Worm (Caenorhabditis elegans): ENCODE results near the gene srh-42.

- no peak for TF ChIP-seq pes-1 (GFP tag; IDR thresholded peaks at IDR 0.05)
- TF ChIP-seq B0310.2 (tag; optimal IDR thresholded peaks at IDR 0.05), result no peak
- TF ChIP-seq ama-1 (optimal IDR thresholded peaks at IDR 0.05), result no peak
- no peak for TF ChIP-seq ceh-13 (GFP tag; optimal IDR thresholded peaks at IDR 0.05)
- TF ChIP-seq F13C5.2 (tag; optimal IDR thresholded peaks at IDR 0.05), result no peak
- TF ChIP-seq flt-1 (GFP tag; IDR thresholded peaks at IDR 0.05), result no peak
- TF ChIP-seq hnd-1 (tag; optimal IDR thresholded peaks at IDR 0.05), result no peak
- no peak for TF ChIP-seq aly-1 (tag; optimal IDR thresholded peaks at IDR 0.05)
- no peak for TF ChIP-seq tbx-11 (GFP tag; IDR thresholded peaks at IDR 0.05)
- no peak for TF ChIP-seq hmg-4 (GFP tag; optimal IDR thresholded peaks at IDR 0.05)
Measured at ce11 chrII:14257943-14258342, 30.9 kb downstream of the srh-42 start.
